In the genomic region with DNA sequence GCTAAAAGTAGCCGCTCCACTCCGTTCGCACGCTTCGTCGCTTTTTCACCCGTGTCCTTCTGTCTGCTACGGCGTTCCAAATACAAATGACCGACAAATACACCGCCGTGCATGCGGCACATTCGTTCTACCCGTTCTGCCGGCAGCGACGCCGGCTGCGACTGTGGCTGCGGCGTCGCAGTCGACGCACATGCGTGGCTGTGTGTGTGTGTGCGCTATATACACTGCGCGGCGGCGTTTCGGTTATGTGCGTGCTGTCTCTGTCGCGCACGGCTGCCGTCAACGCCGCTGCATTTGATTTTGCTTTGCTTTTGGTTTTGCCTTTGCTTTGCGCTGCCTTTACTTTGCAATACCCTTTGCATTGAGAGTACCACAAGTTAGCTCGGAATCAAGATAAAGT, we compare ENCODE assay signal across 1 fruit fly cellular context.
A peak's percentile ranks its signal among the peaks of the same experiment; 100 is the strongest.
TF ChIP-seq lines count a peak whose summit lies in the region.

A gene (minus strand): TSS at position 92 of the 400 bp plus-strand sequence.

TF ChIP-seq in whole organism, embryonic, 481 proteins besides CTCF, POLR2A, EP300 and RAD21 (continued from another document):
- TF ChIP-seq pros (GFP tag; optimal IDR thresholded peaks at IDR 0.05; lab: Kevin White, UChicago), result peak; percentile 43
- TF ChIP-seq gsb-n (tag; optimal IDR thresholded peaks at IDR 0.05; lab: Kevin White, UChicago), result peak; percentile 56
- no peak for TF ChIP-seq CG5953 (GFP tag; IDR thresholded peaks at IDR 0.05; lab: Robert Waterston, UW)
- TF ChIP-seq CG1647 (GFP tag; optimal IDR thresholded peaks at IDR 0.05; lab: Kevin White, UChicago), result no peak
- peak; percentile 61 for TF ChIP-seq CG15479 (GFP tag; optimal IDR thresholded peaks at IDR 0.05; lab: Kevin White, UChicago)
- TF ChIP-seq vfl (GFP tag; optimal IDR thresholded peaks at IDR 0.05; lab: Kevin White, UChicago), result peak; percentile 22
- TF ChIP-seq amos (GFP tag; IDR thresholded peaks at IDR 0.05; lab: Robert Waterston, UW; ENCODE audit: partially characterized antibody), result 0 out of 2 replicates have a peak, but pooled peaks have one; percentile 26
- TF ChIP-seq sens (GFP tag; lab: Kevin White, UChicago), result peak; percentile 85
- 0 out of 3 replicates have a peak, but pooled peaks have one; percentile 10 for TF ChIP-seq Dbx (GFP tag; IDR thresholded peaks at IDR 0.05; lab: Robert Waterston, UW)
- no peak for TF ChIP-seq CG1233 (GFP tag; optimal IDR thresholded peaks at IDR 0.05; lab: Kevin White, UChicago)
- TF ChIP-seq Adf1 (GFP tag; IDR thresholded peaks at IDR 0.05; lab: Robert Waterston, UW), result peak; percentile 98
- TF ChIP-seq Med (GFP tag; lab: Kevin White, UChicago), result peak; percentile 81
- TF ChIP-seq nerfin-1 (tag; optimal IDR thresholded peaks at IDR 0.05; lab: Kevin White, UChicago), result peak; percentile 25
- no peak for TF ChIP-seq ab (GFP tag; optimal IDR thresholded peaks at IDR 0.05; lab: Kevin White, UChicago)
- 0 out of 2 replicates have a peak, but pooled peaks have one; percentile 34 for TF ChIP-seq rib (GFP tag; IDR thresholded peaks at IDR 0.05; lab: Robert Waterston, UW)
- no peak for TF ChIP-seq CG8290 (GFP tag; optimal IDR thresholded peaks at IDR 0.05; lab: Kevin White, UChicago)
- TF ChIP-seq CG8290 (tag; optimal IDR thresholded peaks at IDR 0.05; lab: Kevin White, UChicago), result peak in 1 of 2 experiments; percentile 32
- TF ChIP-seq Deaf1 (tag; optimal IDR thresholded peaks at IDR 0.05; lab: Kevin White, UChicago), result peak; percentile 36
- peak; percentile 40 for TF ChIP-seq fd102C (GFP tag; optimal IDR thresholded peaks at IDR 0.05; lab: Kevin White, UChicago)
- 0 out of 3 replicates have a peak, but pooled peaks have one; percentile 42 for TF ChIP-seq Opbp (GFP tag; IDR thresholded peaks at IDR 0.05; lab: Robert Waterston, UW; ENCODE audit: partially characterized antibody)
- peak in 1 of 3 experiments; percentile 42 for TF ChIP-seq Stat92E (GFP tag; optimal IDR thresholded peaks at IDR 0.05; lab: Kevin White, UChicago)
- no peak for TF ChIP-seq lov (optimal IDR thresholded peaks at IDR 0.05; lab: Kevin White, UChicago)
- TF ChIP-seq lov (GFP tag; IDR thresholded peaks at IDR 0.05; lab: Robert Waterston, UW), result 0 out of 3 replicates have a peak, but pooled peaks have one; percentile 60
- TF ChIP-seq ATbp (GFP tag; optimal IDR thresholded peaks at IDR 0.05; lab: Kevin White, UChicago), result peak; percentile 83
- TF ChIP-seq CG10979 (tag; optimal IDR thresholded peaks at IDR 0.05; lab: Kevin White, UChicago), result peak; percentile 3
- peak; percentile 19 for TF ChIP-seq zen (tag; optimal IDR thresholded peaks at IDR 0.05; lab: Kevin White, UChicago)
- no peak for TF ChIP-seq cas (GFP tag; IDR thresholded peaks at IDR 0.05; lab: Robert Waterston, UW)
- TF ChIP-seq Jarid2 (GFP tag; optimal IDR thresholded peaks at IDR 0.05; lab: Kevin White, UChicago), result peak; percentile 18
- peak; percentile 34; the same call in 1 of the 3 replicates for TF ChIP-seq ci (GFP tag; IDR thresholded peaks at IDR 0.05; lab: Robert Waterston, UW)
- peak; percentile 44; the same call in 1 of the 3 replicates for TF ChIP-seq CG2199 (GFP tag; IDR thresholded peaks at IDR 0.05; lab: Robert Waterston, UW)
- peak; percentile 39; the same call in 1 of the 2 replicates for TF ChIP-seq Scr (GFP tag; IDR thresholded peaks at IDR 0.05; lab: Robert Waterston, UW; ENCODE audit: partially characterized antibody)
- no peak for TF ChIP-seq Trl (optimal IDR thresholded peaks at IDR 0.05; lab: Kevin White, UChicago)
- TF ChIP-seq Trl (GFP tag; optimal IDR thresholded peaks at IDR 0.05; lab: Kevin White, UChicago), result no peak
- peak; percentile 33 for TF ChIP-seq CG2712 (tag; optimal IDR thresholded peaks at IDR 0.05; lab: Kevin White, UChicago)
- TF ChIP-seq wek (GFP tag; optimal IDR thresholded peaks at IDR 0.05; lab: Kevin White, UChicago), result peak; percentile 1
- TF ChIP-seq HLHmδ (GFP tag; optimal IDR thresholded peaks at IDR 0.05; lab: Kevin White, UChicago), result peak; percentile 25
- TF ChIP-seq cg (GFP tag; optimal IDR thresholded peaks at IDR 0.05; lab: Kevin White, UChicago), result peak; percentile 89
- TF ChIP-seq tll (GFP tag; optimal IDR thresholded peaks at IDR 0.05; lab: Kevin White, UChicago), result peak in 1 of 2 experiments; percentile 32
- no peak for TF ChIP-seq CG14014 (GFP tag; IDR thresholded peaks at IDR 0.05; lab: Robert Waterston, UW)
- TF ChIP-seq CG8924 (tag; optimal IDR thresholded peaks at IDR 0.05; lab: Kevin White, UChicago), result peak; percentile 43
- TF ChIP-seq chinmo (GFP tag; IDR thresholded peaks at IDR 0.05; lab: Robert Waterston, UW; ENCODE audit: partially characterized antibody), result 0 out of 4 replicates have a peak, but pooled peaks have one; percentile 53
- peak; percentile 6 for TF ChIP-seq CG12391 (tag; optimal IDR thresholded peaks at IDR 0.05; lab: Kevin White, UChicago)
- peak in 1 of 2 experiments; percentile 17 for TF ChIP-seq Pdp1 (GFP tag; optimal IDR thresholded peaks at IDR 0.05; lab: Kevin White, UChicago)
- no peak for TF ChIP-seq caup (GFP tag; optimal IDR thresholded peaks at IDR 0.05; lab: Kevin White, UChicago; ENCODE audit: severe bottlenecking)
- TF ChIP-seq kni (GFP tag; optimal IDR thresholded peaks at IDR 0.05; lab: Kevin White, UChicago), result peak; percentile 15
- peak; percentile 73 for TF ChIP-seq ewg (GFP tag; optimal IDR thresholded peaks at IDR 0.05; lab: Kevin White, UChicago)
- TF ChIP-seq sna (GFP tag; IDR thresholded peaks at IDR 0.05; lab: Robert Waterston, UW; ENCODE audit: partially characterized antibody), result 0 out of 2 replicates have a peak, but pooled peaks have one; percentile 26
- TF ChIP-seq CG6765 (GFP tag; optimal IDR thresholded peaks at IDR 0.05; lab: Kevin White, UChicago), result no peak
- no peak for TF ChIP-seq CG16779 (GFP tag; IDR thresholded peaks at IDR 0.05; lab: Robert Waterston, UW)
- TF ChIP-seq CG14050 (GFP tag; IDR thresholded peaks at IDR 0.05; lab: Robert Waterston, UW), result no peak
